Worm (Caenorhabditis elegans) whole organism, early embryonic: ENCODE data around the gene ncs-1.

Experiments
- B0310.2 ChIP-seq: sonication (generic microtip); optimal IDR thresholded peaks from 2 replicates; lab custom pipeline; 2016; ENCODE audit warnings: mild to moderate bottlenecking, missing genetic modification characterization, missing compliant biosample characterization
- F13C5.2 ChIP-seq: sonication (generic microtip); optimal IDR thresholded peaks from 2 replicates; lab custom pipeline; 2017; ENCODE audit warnings: mild to moderate bottlenecking, missing genetic modification characterization, inconsistent platforms, missing compliant biosample characterization
- aly-1 ChIP-seq: sonication (generic microtip); optimal IDR thresholded peaks from 2 replicates; lab custom pipeline; 2016; ENCODE audit warnings: missing genetic modification characterization, missing compliant biosample characterization
- ama-1 ChIP-seq: fragments of 150-350 bp; optimal IDR thresholded peaks from 2 replicates; lab custom pipeline; 2014
- ceh-13 ChIP-seq: fragments of 200-800 bp; sonication (Bioruptor generic); optimal IDR thresholded peaks from 2 replicates; lab custom pipeline; 2018; ENCODE audit warnings: mild to moderate bottlenecking, missing genetic modification characterization, missing compliant biosample characterization
- ceh-36 ChIP-seq: sonication (generic microtip); optimal IDR thresholded peaks from 2 replicates; lab custom pipeline; 2016; ENCODE audit warnings: missing genetic modification characterization, inconsistent platforms, missing compliant biosample characterization
- ets-7 ChIP-seq: sonication (generic microtip); optimal IDR thresholded peaks from 2 replicates; lab custom pipeline; 2016; ENCODE audit warnings: missing genotype, missing genetic modification characterization, missing compliant biosample characterization
- flt-1 ChIP-seq: fragments of 200-800 bp; sonication (Bioruptor generic); IDR thresholded peaks from 2 replicates; pipeline ENCODE4 v1.3.6; 2022; ENCODE audit warnings: missing genetic modification characterization, missing compliant biosample characterization
- hmbx-1 ChIP-seq: sonication (generic microtip); optimal IDR thresholded peaks from 2 replicates; lab custom pipeline; 2016; ENCODE audit warnings: mild to moderate bottlenecking, missing genetic modification characterization, missing compliant biosample characterization
- hmg-4 ChIP-seq: fragments of 200-800 bp; sonication (Bioruptor generic); optimal IDR thresholded peaks from 2 replicates; lab custom pipeline; 2018; ENCODE audit warnings: mild to moderate bottlenecking, missing genetic modification characterization, missing compliant biosample characterization
- hnd-1 ChIP-seq: sonication (generic microtip); optimal IDR thresholded peaks from 2 replicates; lab custom pipeline; 2016; ENCODE audit warnings: missing genetic modification characterization, missing compliant biosample characterization
- pes-1 ChIP-seq: fragments of 200-800 bp; sonication (Bioruptor generic); IDR thresholded peaks from 2 replicates; pipeline ENCODE4 v1.3.6; 2022; ENCODE audit warnings: missing genetic modification reagents, missing genetic modification characterization, missing compliant biosample characterization
- scrt-1 ChIP-seq: fragments of 200-800 bp; sonication (Bioruptor generic); IDR thresholded peaks from 2 replicates; pipeline ENCODE4 v1.3.6; 2022; ENCODE audit warnings: missing genetic modification characterization, missing compliant biosample characterization
- sea-1 ChIP-seq: fragments of 200-800 bp; sonication (Bioruptor generic); conservative IDR thresholded peaks from 2 replicates; pipeline ENCODE4 v1.3.6; 2022; ENCODE audit warnings: missing genetic modification characterization, missing compliant biosample characterization
- tbx-11 ChIP-seq: fragments of 200-800 bp; sonication (Bioruptor generic); IDR thresholded peaks from 2 replicates; pipeline ENCODE4 v1.3.6; 2022; ENCODE audit warnings: missing genetic modification characterization, missing compliant biosample characterization
- tbx-37 ChIP-seq: fragments of 200-800 bp; sonication (Bioruptor generic); conservative IDR thresholded peaks from 2 replicates; pipeline ENCODE4 v1.3.6; 2022; ENCODE audit warnings: missing genetic modification reagents, missing genetic modification characterization, missing compliant biosample characterization
- tra-4 ChIP-seq: sonication (generic microtip); optimal IDR thresholded peaks from 2 replicates; lab custom pipeline; 2017; ENCODE audit warnings: missing genetic modification characterization, missing compliant biosample characterization

Gene ncs-1

ce11 chrX:933504-933903, 29.6 kb downstream of the ncs-1 start, which contains the start of gene F35H12.1:
F35H12.1 (plus strand) TSS chrX:933804.
- TF ChIP-seq B0310.2 (tag; lab: Kevin White, UChicago) (no peak), tra-4 (tag; lab: Kevin White, UChicago) (no peak)

- peak; percentile 21 for TF ChIP-seq F13C5.2 (tag; lab: Kevin White, UChicago)
- TF ChIP-seq ceh-36 (tag; lab: Kevin White, UChicago): no peak
- TF ChIP-seq aly-1 (tag; lab: Kevin White, UChicago): no peak
- no peak for TF ChIP-seq B0310.2 (tag; lab: Kevin White, UChicago)
- TF ChIP-seq tra-4 (tag; lab: Kevin White, UChicago): no peak
- no peak for TF ChIP-seq tbx-11
- TF ChIP-seq scrt-1: no peak
Observed at ce11 chrX:932874-933273, 30.2 kb downstream of the ncs-1 start.

ce11 chrX:927632-928031, 35.4 kb downstream of the ncs-1 start:
- TF ChIP-seq sea-1 (no peak), scrt-1 (no peak), tbx-11 (no peak), ama-1 (lab: Kevin White, UChicago) (no peak), ceh-13 (GFP tag; lab: Kevin White, UChicago) (no peak), aly-1 (tag; lab: Kevin White, UChicago) (no peak), flt-1 (GFP tag; lab: Robert Waterston, UW) (no peak), pes-1 (no peak), B0310.2 (tag; lab: Kevin White, UChicago) (no peak), F13C5.2 (tag; lab: Kevin White, UChicago) (no peak), ceh-36 (tag; lab: Kevin White, UChicago) (no peak), tbx-37 (GFP tag; lab: Robert Waterston, UW) (no peak), hmbx-1 (tag; lab: Kevin White, UChicago) (no peak), tra-4 (tag; lab: Kevin White, UChicago) (no peak), ets-7 (tag; lab: Kevin White, UChicago) (no peak), hnd-1 (tag; lab: Kevin White, UChicago) (no peak), hmg-4 (GFP tag; lab: Kevin White, UChicago) (no peak)

- TF ChIP-seq tbx-37 (GFP tag; lab: Robert Waterston, UW): no peak
- TF ChIP-seq ets-7 (tag; lab: Kevin White, UChicago): no peak
- TF ChIP-seq tra-4 (tag; lab: Kevin White, UChicago): no peak
- no peak for TF ChIP-seq ceh-36 (tag; lab: Kevin White, UChicago)
- no peak for TF ChIP-seq F13C5.2 (tag; lab: Kevin White, UChicago)
- no peak for TF ChIP-seq aly-1 (tag; lab: Kevin White, UChicago)
- no peak for TF ChIP-seq B0310.2 (tag; lab: Kevin White, UChicago)
- no peak for TF ChIP-seq scrt-1
Observed at ce11 chrX:926125-926524, 36.9 kb downstream of the ncs-1 start.

ce11 chrX:924495-925008, 38.5 kb downstream of the ncs-1 start, which contains the start of the genes pifk-1 and tbc-11:
pifk-1 (minus strand) TSS chrX:924511.
tbc-11 (plus strand) TSS chrX:924958.
- TF ChIP-seq ceh-36 (tag; lab: Kevin White, UChicago) (no peak), tbx-37 (GFP tag; lab: Robert Waterston, UW) (no peak), scrt-1 (no peak), F13C5.2 (tag; lab: Kevin White, UChicago) (no peak), hmbx-1 (tag; lab: Kevin White, UChicago) (no peak), sea-1 (no peak), tbx-11 (no peak), pes-1 (no peak), flt-1 (GFP tag; lab: Robert Waterston, UW) (no peak), hmg-4 (GFP tag; lab: Kevin White, UChicago) (no peak), ceh-13 (GFP tag; lab: Kevin White, UChicago) (no peak), aly-1 (tag; lab: Kevin White, UChicago) (no peak)

ce11 chrX:918097-918496, 45.0 kb downstream of the ncs-1 start, which contains the start of gene F35H12.5:
F35H12.5 (plus strand) TSS chrX:918397.
- TF ChIP-seq ceh-13 (GFP tag; lab: Kevin White, UChicago) (no peak), B0310.2 (tag; lab: Kevin White, UChicago) (no peak), ets-7 (tag; lab: Kevin White, UChicago) (no peak), sea-1 (no peak), ama-1 (lab: Kevin White, UChicago) (no peak), pes-1 (no peak), F13C5.2 (tag; lab: Kevin White, UChicago) (no peak), hnd-1 (tag; lab: Kevin White, UChicago) (no peak)

- TF ChIP-seq hnd-1 (tag; lab: Kevin White, UChicago) (no peak), tbx-37 (GFP tag; lab: Robert Waterston, UW) (0 out of 2 replicates have a peak, but pooled peaks have one; percentile 23), pes-1 (no peak), hmg-4 (GFP tag; lab: Kevin White, UChicago) (peak; percentile 4), aly-1 (tag; lab: Kevin White, UChicago) (no peak), F13C5.2 (tag; lab: Kevin White, UChicago) (no peak)
Observed at ce11 chrX:915510-915909, 47.6 kb downstream of the ncs-1 start, which contains the start of gene sel-12. sel-12 (plus strand) TSS chrX:915867.

ce11 chrX:912990-913389, 50.1 kb downstream of the ncs-1 start, which contains the start of gene F35H12.6:
F35H12.6 (plus strand) TSS chrX:913290.
- no peak for TF ChIP-seq ceh-13 (GFP tag; lab: Kevin White, UChicago)
- TF ChIP-seq scrt-1: no peak
- TF ChIP-seq flt-1 (GFP tag; lab: Robert Waterston, UW): no peak
- TF ChIP-seq hnd-1 (tag; lab: Kevin White, UChicago): no peak
- no peak for TF ChIP-seq tra-4 (tag; lab: Kevin White, UChicago)
- TF ChIP-seq ets-7 (tag; lab: Kevin White, UChicago): no peak
- no peak for TF ChIP-seq tbx-11
- no peak for TF ChIP-seq ama-1 (lab: Kevin White, UChicago)
- no peak for TF ChIP-seq pes-1
- TF ChIP-seq aly-1 (tag; lab: Kevin White, UChicago): no peak
- TF ChIP-seq hmbx-1 (tag; lab: Kevin White, UChicago): no peak
- no peak for TF ChIP-seq sea-1
- TF ChIP-seq tbx-37 (GFP tag; lab: Robert Waterston, UW): no peak
